Worm (Caenorhabditis elegans): ENCODE measurements around the gene C12D5.10.
A peak's percentile ranks its signal among the peaks of the same experiment; 100 is the strongest.
"Not testable (repeated sequence)": the region's sequence is repeated elsewhere in the genome, so short reads cannot be mapped to it uniquely, and the experiment has no call there.

The C12D5.10 gene

DNA sequence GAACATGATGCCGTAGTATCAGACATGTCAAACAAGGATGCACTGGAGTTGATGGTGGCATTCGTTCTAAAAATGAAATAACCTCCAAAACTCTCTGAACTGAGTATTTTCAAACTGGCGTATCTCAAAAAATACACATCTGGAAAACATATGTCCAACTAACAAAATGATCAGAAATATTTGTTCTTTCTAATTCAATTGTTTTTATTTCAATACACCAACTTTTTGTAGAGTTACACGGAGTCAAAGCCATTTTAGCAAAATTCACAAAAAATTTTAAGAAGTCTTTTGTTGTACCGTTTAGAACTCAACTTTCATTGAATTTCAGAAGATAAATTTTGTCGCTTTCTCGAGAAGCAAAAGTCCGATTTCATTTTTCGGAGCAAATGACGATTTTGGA, 10.2 kb upstream of the C12D5.10 start, which contains the start of gene srsx-40:
TSS of gene srsx-40 (minus strand) at position 101 of the 400 bp plus-strand sequence.
- not testable (repeated sequence) for TF ChIP-seq pha-4, nhr-23, egl-5 (tag; optimal IDR thresholded peaks at IDR 0.05)

DNA sequence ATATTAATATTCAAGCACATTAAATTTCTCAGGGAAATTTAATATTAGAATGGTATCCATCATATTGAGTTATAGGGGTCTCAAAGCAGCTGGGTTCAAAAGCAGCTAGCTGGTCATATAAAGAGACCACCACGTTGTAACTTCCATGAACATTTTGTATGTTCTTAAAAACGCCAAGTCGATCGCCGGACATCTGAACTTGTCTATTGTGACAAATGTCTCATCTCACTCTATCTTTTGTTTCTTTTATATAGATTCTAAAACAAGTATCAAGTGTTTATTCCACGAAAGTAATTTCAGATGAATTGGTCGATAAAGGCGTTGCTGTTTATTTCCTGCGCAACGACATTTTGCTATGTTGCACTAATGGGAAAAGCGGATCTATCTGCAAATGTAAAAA, 3.5 kb upstream of the C12D5.10 start, which contains the start of gene ZK105.3:
TSS of gene ZK105.3 (plus strand) at position 301 of the 400 bp plus-strand sequence.
- no peak for TF ChIP-seq nhr-43 (tag; optimal IDR thresholded peaks at IDR 0.05; ENCODE audit: poor library complexity, severe bottlenecking)
- no peak for TF ChIP-seq jun-1 (tag; optimal IDR thresholded peaks at IDR 0.05)
- no peak for TF ChIP-seq mdl-1 (tag; optimal IDR thresholded peaks at IDR 0.05)
- no peak for TF ChIP-seq lsy-12 (tag; optimal IDR thresholded peaks at IDR 0.05)
- no peak for TF ChIP-seq nhr-11 (tag; optimal IDR thresholded peaks at IDR 0.05)
- TF ChIP-seq nfya-1 (tag; optimal IDR thresholded peaks at IDR 0.05; ENCODE audit: insufficient read depth), result no peak
- TF ChIP-seq nhr-76 (tag; optimal IDR thresholded peaks at IDR 0.05), result no peak
- no peak for TF ChIP-seq lin-39 (tag; optimal IDR thresholded peaks at IDR 0.05)
- TF ChIP-seq snpc-4 (tag; optimal IDR thresholded peaks at IDR 0.05), result no peak
- no peak for TF ChIP-seq ceh-28 (tag; optimal IDR thresholded peaks at IDR 0.05)
- no peak for TF ChIP-seq fos-1 (tag; optimal IDR thresholded peaks at IDR 0.05)
- no peak for TF ChIP-seq mml-1 (tag; optimal IDR thresholded peaks at IDR 0.05)
- no peak for TF ChIP-seq nhr-67 (tag; optimal IDR thresholded peaks at IDR 0.05)
- TF ChIP-seq nhr-28 (tag; optimal IDR thresholded peaks at IDR 0.05), result no peak
- no peak for TF ChIP-seq unc-62 (GFP tag; optimal IDR thresholded peaks at IDR 0.05)

ce11 chrV:7690637-7691036, 2.7 kb downstream of the C12D5.10 start:
- TF ChIP-seq egl-5 (tag; optimal IDR thresholded peaks at IDR 0.05) (no peak), tbx-2 (tag; optimal IDR thresholded peaks at IDR 0.05) (no peak), ztf-4 (tag; optimal IDR thresholded peaks at IDR 0.05) (no peak), nhr-28 (tag; optimal IDR thresholded peaks at IDR 0.05) (no peak), ceh-9 (tag; optimal IDR thresholded peaks at IDR 0.05) (no peak), zag-1 (tag; optimal IDR thresholded peaks at IDR 0.05) (no peak), mdl-1 (tag; optimal IDR thresholded peaks at IDR 0.05) (no peak), unc-62 (GFP tag; optimal IDR thresholded peaks at IDR 0.05) (no peak), eor-1 (tag; optimal IDR thresholded peaks at IDR 0.05) (no peak), lsy-12 (tag; optimal IDR thresholded peaks at IDR 0.05) (no peak), nhr-77 (tag; optimal IDR thresholded peaks at IDR 0.05) (no peak), ceh-16 (tag; optimal IDR thresholded peaks at IDR 0.05) (no peak), R02D3.7 (tag; optimal IDR thresholded peaks at IDR 0.05) (no peak), unc-39 (tag; optimal IDR thresholded peaks at IDR 0.05) (no peak), mml-1 (tag; optimal IDR thresholded peaks at IDR 0.05) (no peak), daf-12 (tag; optimal IDR thresholded peaks at IDR 0.05) (no peak)

DNA sequence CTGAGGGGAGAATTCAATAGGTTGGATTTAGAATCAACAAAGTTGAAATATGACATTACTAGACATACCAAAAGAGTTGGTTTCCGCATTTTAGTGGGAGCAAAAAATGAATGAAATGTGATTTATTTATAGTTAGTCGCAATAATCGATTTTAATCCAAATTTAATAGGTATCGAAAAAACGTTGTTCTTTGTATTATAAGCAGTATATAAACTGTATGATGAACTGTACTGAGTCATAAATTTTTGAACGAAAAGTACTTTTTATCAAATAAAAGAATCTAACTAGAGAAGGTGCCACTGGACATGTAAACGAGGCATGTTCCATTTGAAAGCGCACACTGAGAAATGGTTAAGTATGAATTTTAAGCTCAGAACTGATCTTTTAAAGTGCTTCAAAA, 3.4 kb downstream of the C12D5.10 start, which contains the start of gene C12D5.9:
TSS of gene C12D5.9 (minus strand) at position 101 of the 400 bp plus-strand sequence.
- no peak for TF ChIP-seq pqm-1 (tag; optimal IDR thresholded peaks at IDR 0.05)
- no peak for TF ChIP-seq pha-4 (tag; optimal IDR thresholded peaks at IDR 0.05)
- no peak for TF ChIP-seq lin-39 (tag; optimal IDR thresholded peaks at IDR 0.05)
- TF ChIP-seq aly-2 (tag; optimal IDR thresholded peaks at IDR 0.05), result no peak
- TF ChIP-seq unc-62 (GFP tag; optimal IDR thresholded peaks at IDR 0.05), result no peak
- no peak for TF ChIP-seq nhr-12 (tag; optimal IDR thresholded peaks at IDR 0.05)
- no peak for TF ChIP-seq nhr-43 (tag; optimal IDR thresholded peaks at IDR 0.05; ENCODE audit: poor library complexity, severe bottlenecking)
- TF ChIP-seq tbx-2 (tag; optimal IDR thresholded peaks at IDR 0.05), result no peak
- TF ChIP-seq snpc-4 (tag; optimal IDR thresholded peaks at IDR 0.05), result no peak
- no peak for TF ChIP-seq lsy-12 (tag; optimal IDR thresholded peaks at IDR 0.05)
- TF ChIP-seq nhr-67 (tag; optimal IDR thresholded peaks at IDR 0.05), result no peak
- no peak for TF ChIP-seq nfya-1 (tag; optimal IDR thresholded peaks at IDR 0.05; ENCODE audit: insufficient read depth)

DNA sequence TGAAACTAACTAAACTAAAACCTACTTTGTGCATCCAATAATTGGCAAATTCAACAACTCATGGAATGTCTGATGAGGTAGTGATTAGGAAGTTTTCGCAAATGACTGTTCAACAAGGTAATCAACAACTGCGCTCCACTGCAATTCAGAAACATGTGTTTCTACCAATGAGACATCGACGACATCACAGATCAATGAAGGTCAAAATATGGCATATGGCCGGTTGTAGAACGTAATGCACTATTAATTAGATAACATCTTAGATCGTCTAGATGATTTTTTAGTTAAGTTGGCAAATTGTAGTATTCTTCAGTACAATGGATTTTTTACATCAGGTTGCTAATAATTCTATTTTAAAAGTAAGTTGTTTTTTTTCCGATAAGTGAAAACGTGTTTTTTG, 7.1 kb downstream of the C12D5.10 start, which contains the start of the genes nhr-94 and nhr-152:
TSS of gene nhr-94 (minus strand) at position 147 of the 400 bp plus-strand sequence.
TSS of gene nhr-152 (plus strand) at position 162 of the 400 bp plus-strand sequence.
- no peak for TF ChIP-seq lsy-12 (tag; optimal IDR thresholded peaks at IDR 0.05)
- TF ChIP-seq nfya-1 (tag; optimal IDR thresholded peaks at IDR 0.05; ENCODE audit: insufficient read depth), result peak; percentile 46
- no peak for TF ChIP-seq sea-2 (GFP tag; optimal IDR thresholded peaks at IDR 0.05)
- no peak for TF ChIP-seq nhr-77 (tag; optimal IDR thresholded peaks at IDR 0.05)
- TF ChIP-seq nhr-76 (tag; optimal IDR thresholded peaks at IDR 0.05), result no peak
- no peak for TF ChIP-seq fkh-2 (tag; optimal IDR thresholded peaks at IDR 0.05)
- peak; percentile 80 for TF ChIP-seq nhr-25 (tag; optimal IDR thresholded peaks at IDR 0.05)
- no peak for TF ChIP-seq zag-1 (tag; optimal IDR thresholded peaks at IDR 0.05)
- TF ChIP-seq tbx-2 (tag; optimal IDR thresholded peaks at IDR 0.05), result no peak
- no peak for TF ChIP-seq nhr-43 (tag; optimal IDR thresholded peaks at IDR 0.05; ENCODE audit: poor library complexity, severe bottlenecking)
- TF ChIP-seq snpc-4 (tag; optimal IDR thresholded peaks at IDR 0.05), result no peak
- peak; percentile 97 for TF ChIP-seq elt-1 (tag; optimal IDR thresholded peaks at IDR 0.05)
- TF ChIP-seq pqm-1 (tag; optimal IDR thresholded peaks at IDR 0.05), result no peak
- no peak for TF ChIP-seq fos-1 (tag; optimal IDR thresholded peaks at IDR 0.05)
- no peak for TF ChIP-seq R02D3.7 (tag; optimal IDR thresholded peaks at IDR 0.05)

Measured in whole organism, L3 larva.